Worm (Caenorhabditis elegans): ENCODE measurements around the gene cdr-1.

DNA sequence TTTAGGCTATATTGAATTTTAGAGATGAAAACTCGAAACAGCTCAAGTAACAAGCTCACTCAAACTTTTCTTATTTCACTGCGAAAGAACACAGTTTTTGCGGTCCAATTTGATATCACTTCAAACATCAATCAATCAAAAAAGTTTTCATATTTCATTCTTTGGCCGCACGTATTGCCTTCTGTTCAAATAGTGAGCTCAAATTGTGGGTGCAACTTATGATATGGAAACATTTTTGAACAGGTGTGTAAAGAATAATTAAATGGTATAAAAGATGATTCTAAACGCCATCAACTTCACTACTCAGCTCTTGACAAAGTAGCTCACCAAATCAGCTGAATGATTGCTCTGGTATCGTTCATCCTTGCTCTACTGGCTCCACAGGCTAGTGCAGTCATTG lies 21.4 kb upstream of the cdr-1 start, which contains the start of gene T06C12.14:
- TF ChIP-seq egl-18 (GFP tag; IDR thresholded peaks at IDR 0.05) = no peak
- no peak for TF ChIP-seq F39B2.1 (GFP tag; IDR thresholded peaks at IDR 0.05)
- no peak for TF ChIP-seq fkh-3 (tag; optimal IDR thresholded peaks at IDR 0.05)
- no peak for TF ChIP-seq C06A6.2 (GFP tag; conservative IDR thresholded peaks at IDR 0.05)
- TF ChIP-seq pha-4 (tag; optimal IDR thresholded peaks at IDR 0.05) = no peak
- TF ChIP-seq egl-44 (GFP tag; IDR thresholded peaks at IDR 0.05) = no peak
- TF ChIP-seq aptf-3 (GFP tag; IDR thresholded peaks at IDR 0.05) = no peak
- TF ChIP-seq hmg-20 (GFP tag; IDR thresholded peaks at IDR 0.05) = no peak
- no peak for TF ChIP-seq efl-1 (GFP tag; optimal IDR thresholded peaks at IDR 0.05)
- no peak for TF ChIP-seq snpc-4 (GFP tag; optimal IDR thresholded peaks at IDR 0.05)
- TF ChIP-seq snpc-4 (tag; optimal IDR thresholded peaks at IDR 0.05) = no peak
- no peak for TF ChIP-seq sptf-2 (GFP tag; optimal IDR thresholded peaks at IDR 0.05)
- TF ChIP-seq pbrm-1 (GFP tag; IDR thresholded peaks at IDR 0.05) = no peak
- TF ChIP-seq lin-26 (GFP tag; IDR thresholded peaks at IDR 0.05) = no peak
